Fruit fly (Drosophila melanogaster): ENCODE data around the gene mRpS10.

Gene mRpS10

DNA sequence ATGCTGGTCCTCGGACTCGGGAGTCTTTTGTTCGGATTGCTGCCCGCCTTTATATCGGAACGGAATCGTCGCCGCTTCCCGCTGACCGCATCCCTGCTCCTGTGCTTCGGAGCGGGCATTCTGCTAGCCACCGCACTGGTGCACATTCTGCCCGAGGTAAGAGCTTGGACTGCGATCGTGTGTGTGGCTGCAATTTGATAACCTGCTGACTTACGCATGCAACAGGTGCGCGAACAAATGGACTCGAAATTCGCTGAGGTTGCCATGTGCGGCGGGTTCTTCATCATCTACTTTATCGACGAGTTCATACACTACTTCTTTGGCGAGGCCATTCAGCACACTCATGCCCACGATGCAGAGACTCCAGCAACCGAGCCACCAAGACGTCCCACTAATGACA lies 39.4 kb downstream of the mRpS10 start:
- no peak for TF ChIP-seq CG6163 (GFP tag; IDR thresholded peaks at IDR 0.05)
- TF ChIP-seq Sox15 (GFP tag; optimal IDR thresholded peaks at IDR 0.05) = no peak
- no peak for TF ChIP-seq dsx (GFP tag; optimal IDR thresholded peaks at IDR 0.05; ENCODE audit: poor library complexity, severe bottlenecking)

DNA sequence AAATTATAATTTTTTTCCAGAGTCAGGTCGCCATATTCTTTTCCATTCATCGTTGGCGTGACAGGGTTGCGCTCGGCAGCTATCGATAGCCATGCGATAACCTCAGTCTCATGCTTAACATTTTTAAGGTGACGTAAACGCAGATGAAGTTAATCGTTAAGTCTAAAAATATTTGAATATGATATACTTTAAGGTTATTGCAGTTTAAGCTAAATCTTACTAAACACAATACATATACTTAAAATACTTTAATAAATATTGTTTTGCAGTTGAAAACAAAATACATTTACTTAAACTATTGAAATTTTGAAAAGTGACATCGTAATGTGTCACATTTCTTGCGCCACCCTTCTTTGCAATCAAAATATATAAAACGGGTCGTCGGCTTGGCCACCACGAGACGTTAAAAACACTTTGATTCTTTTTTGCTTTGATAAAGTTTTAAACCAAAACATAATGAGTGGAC lies 45.7 kb downstream of the mRpS10 start, which contains the start of the genes Cp190 and CG4338:
Gene Cp190 (minus strand): TSS at position 84 of the 466 bp plus-strand sequence.
Gene CG4338 (plus strand): TSS at position 365 of the 466 bp plus-strand sequence.
- TF ChIP-seq Sox14 (GFP tag; optimal IDR thresholded peaks at IDR 0.05) (peak; percentile 97), CG15336 (GFP tag; IDR thresholded peaks at IDR 0.05) (peak; percentile 98), Hr38 (GFP tag; optimal IDR thresholded peaks at IDR 0.05) (no peak), CG3919 (GFP tag; optimal IDR thresholded peaks at IDR 0.05) (peak; percentile 98), fd85E (GFP tag; optimal IDR thresholded peaks at IDR 0.05) (no peak), CG31627 (GFP tag; optimal IDR thresholded peaks at IDR 0.05) (peak; percentile 97), Met (GFP tag; optimal IDR thresholded peaks at IDR 0.05) (peak; percentile 96), vri (GFP tag; optimal IDR thresholded peaks at IDR 0.05) (peak; percentile 93), Hr39 (GFP tag; optimal IDR thresholded peaks at IDR 0.05) (peak; percentile 93), dac (GFP tag; optimal IDR thresholded peaks at IDR 0.05) (peak; percentile 89), Lpt (GFP tag; optimal IDR thresholded peaks at IDR 0.05) (peak; percentile 95), ss (GFP tag; optimal IDR thresholded peaks at IDR 0.05) (peak in 1 of 2 experiments; percentile 97), CG11902 (GFP tag; optimal IDR thresholded peaks at IDR 0.05) (peak; percentile 95), CG11762 (GFP tag; optimal IDR thresholded peaks at IDR 0.05; ENCODE audit: insufficient read depth) (peak; percentile 93), CG1621 (tag; optimal IDR thresholded peaks at IDR 0.05) (peak; percentile 93), cyc (GFP tag; optimal IDR thresholded peaks at IDR 0.05) (peak; percentile 97), CG34406 (GFP tag; optimal IDR thresholded peaks at IDR 0.05) (peak; percentile 97), pdm3 (GFP tag; optimal IDR thresholded peaks at IDR 0.05) (peak; percentile 97), Blimp-1 (GFP tag; optimal IDR thresholded peaks at IDR 0.05) (peak; percentile 93), CG8119 (GFP tag; IDR thresholded peaks at IDR 0.05) (peak; percentile 98), eg (GFP tag; IDR thresholded peaks at IDR 0.05) (peak; percentile 97), fd59A (GFP tag; optimal IDR thresholded peaks at IDR 0.05) (peak; percentile 96), CG11294 (GFP tag; IDR thresholded peaks at IDR 0.05) (peak; percentile 95), Ets96B (tag; optimal IDR thresholded peaks at IDR 0.05) (peak; percentile 98), Ets21C (GFP tag; optimal IDR thresholded peaks at IDR 0.05) (peak; percentile 94), topi (GFP tag; optimal IDR thresholded peaks at IDR 0.05) (peak; percentile 97), CG3032 (tag; optimal IDR thresholded peaks at IDR 0.05) (peak; percentile 99), net (GFP tag; optimal IDR thresholded peaks at IDR 0.05) (peak; percentile 96), CG32006 (GFP tag; optimal IDR thresholded peaks at IDR 0.05) (peak; percentile 98), salr (GFP tag; optimal IDR thresholded peaks at IDR 0.05) (peak; percentile 28 to 92), svp (GFP tag) (peak; percentile 99), lz (GFP tag; optimal IDR thresholded peaks at IDR 0.05) (peak; percentile 97), CG10631 (GFP tag; optimal IDR thresholded peaks at IDR 0.05) (no peak), CG7368 (GFP tag; optimal IDR thresholded peaks at IDR 0.05) (peak; percentile 96), CG16779 (tag; optimal IDR thresholded peaks at IDR 0.05) (no peak), Smox (GFP tag; optimal IDR thresholded peaks at IDR 0.05) (peak; percentile 97), dsx (GFP tag; optimal IDR thresholded peaks at IDR 0.05; ENCODE audit: poor library complexity, severe bottlenecking) (peak; percentile 97), CG6854 (GFP tag; optimal IDR thresholded peaks at IDR 0.05) (peak; percentile 94), spab (GFP tag; optimal IDR thresholded peaks at IDR 0.05) (peak; percentile 94), CG4318 (GFP tag; optimal IDR thresholded peaks at IDR 0.05) (no peak), CG6276 (GFP tag; optimal IDR thresholded peaks at IDR 0.05) (no peak), CG10669 (GFP tag; optimal IDR thresholded peaks at IDR 0.05) (peak; percentile 98), CG8632 (GFP tag; optimal IDR thresholded peaks at IDR 0.05) (peak; percentile 97), OdsH (GFP tag; optimal IDR thresholded peaks at IDR 0.05) (peak; percentile 98), Gug (GFP tag; IDR thresholded peaks at IDR 0.05) (peak; percentile 94), CG6808 (GFP tag; optimal IDR thresholded peaks at IDR 0.05) (peak; percentile 98), Eip75B (GFP tag; optimal IDR thresholded peaks at IDR 0.05) (peak; percentile 96), acj6 (GFP tag; optimal IDR thresholded peaks at IDR 0.05) (peak; percentile 97)

Data from whole organism, prepupa.